Worm (Caenorhabditis elegans): ENCODE measurements around the gene C56E6.4.
A peak's percentile ranks its signal among the peaks of the same experiment; 100 is the strongest.

The C56E6.4 gene

ce11 chrII:6531527-6531926 lies 3.0 kb upstream of the C56E6.4 start, which contains the start of gene abch-1:
Gene abch-1, minus strand, starts transcription at chrII:6531627.
- TF ChIP-seq elt-1 (tag; optimal IDR thresholded peaks at IDR 0.05) (no peak), nhr-237 (tag; optimal IDR thresholded peaks at IDR 0.05) (no peak), nhr-28 (tag; optimal IDR thresholded peaks at IDR 0.05) (no peak), snpc-4 (tag; optimal IDR thresholded peaks at IDR 0.05) (no peak), eor-1 (tag; optimal IDR thresholded peaks at IDR 0.05) (no peak)

ce11 chrII:6526136-6526684 lies 2.3 kb downstream of the C56E6.4 start:
- TF ChIP-seq snpc-4 (tag; optimal IDR thresholded peaks at IDR 0.05) (no peak), eor-1 (tag; optimal IDR thresholded peaks at IDR 0.05) (no peak), nhr-23 (tag; optimal IDR thresholded peaks at IDR 0.05) (no peak), nhr-12 (tag; optimal IDR thresholded peaks at IDR 0.05) (no peak), mml-1 (tag; optimal IDR thresholded peaks at IDR 0.05) (no peak), ceh-28 (tag; optimal IDR thresholded peaks at IDR 0.05) (peak; percentile 30), pqm-1 (tag; optimal IDR thresholded peaks at IDR 0.05) (no peak), fkh-10 (GFP tag; optimal IDR thresholded peaks at IDR 0.05) (no peak), ama-1 (optimal IDR thresholded peaks at IDR 0.05) (peak; percentile 67), pha-4 (tag; optimal IDR thresholded peaks at IDR 0.05) (peak; percentile 1), sea-2 (GFP tag; optimal IDR thresholded peaks at IDR 0.05) (no peak), R02D3.7 (tag; optimal IDR thresholded peaks at IDR 0.05) (no peak), ceh-9 (tag; optimal IDR thresholded peaks at IDR 0.05) (no peak), elt-2 (tag; optimal IDR thresholded peaks at IDR 0.05) (peak; percentile 1), mdl-1 (tag; optimal IDR thresholded peaks at IDR 0.05) (no peak)

- TF ChIP-seq elt-2 (tag; optimal IDR thresholded peaks at IDR 0.05) (peak; percentile 57), pqm-1 (tag; optimal IDR thresholded peaks at IDR 0.05) (peak; percentile 28), ztf-11 (tag; optimal IDR thresholded peaks at IDR 0.05) (no peak)
These were observed 4.0 kb downstream of the C56E6.4 start, which contains the start of gene C56E6.2 for ce11 chrII:6524501-6524977. Gene C56E6.2, plus strand, starts transcription at chrII:6524927.

- TF ChIP-seq daf-12 (tag; optimal IDR thresholded peaks at IDR 0.05) (no peak), nhr-25 (tag; optimal IDR thresholded peaks at IDR 0.05) (no peak), lin-15B (tag; optimal IDR thresholded peaks at IDR 0.05) (no peak), nfya-1 (tag; optimal IDR thresholded peaks at IDR 0.05; ENCODE audit: insufficient read depth) (no peak)
These were observed 4.6 kb downstream of the C56E6.4 start for ce11 chrII:6523940-6524339.

- TF ChIP-seq nhr-25 (tag; optimal IDR thresholded peaks at IDR 0.05) (peak; percentile 65), nhr-12 (tag; optimal IDR thresholded peaks at IDR 0.05) (no peak), nhr-43 (tag; optimal IDR thresholded peaks at IDR 0.05; ENCODE audit: poor library complexity, severe bottlenecking) (peak; percentile 19), daf-12 (tag; optimal IDR thresholded peaks at IDR 0.05) (no peak), lin-39 (tag; optimal IDR thresholded peaks at IDR 0.05) (peak; percentile 30), pqm-1 (tag; optimal IDR thresholded peaks at IDR 0.05) (peak; percentile 25), ceh-16 (tag; optimal IDR thresholded peaks at IDR 0.05) (no peak)
These were observed 5.8 kb downstream of the C56E6.4 start for ce11 chrII:6522622-6523254.

- TF ChIP-seq pqm-1 (tag; optimal IDR thresholded peaks at IDR 0.05) = peak; percentile 18
- TF ChIP-seq nhr-28 (tag; optimal IDR thresholded peaks at IDR 0.05) = no peak
- TF ChIP-seq elt-2 (tag; optimal IDR thresholded peaks at IDR 0.05) = peak; percentile 55
These were observed 7.2 kb downstream of the C56E6.4 start, which contains the start of gene toe-2 for ce11 chrII:6521316-6521715. Gene toe-2, minus strand, starts transcription at chrII:6521385.

- TF ChIP-seq nhr-237 (tag; optimal IDR thresholded peaks at IDR 0.05) (no peak), elt-2 (tag; optimal IDR thresholded peaks at IDR 0.05) (peak; percentile 89), pqm-1 (tag; optimal IDR thresholded peaks at IDR 0.05) (peak; percentile 91), elt-1 (tag; optimal IDR thresholded peaks at IDR 0.05) (no peak), ceh-28 (tag; optimal IDR thresholded peaks at IDR 0.05) (no peak)
These were observed 8.4 kb downstream of the C56E6.4 start for ce11 chrII:6520103-6520502.
